Worm (Caenorhabditis elegans): Measurements from ENCODE around the gene srab-8.

Gene srab-8

DNA sequence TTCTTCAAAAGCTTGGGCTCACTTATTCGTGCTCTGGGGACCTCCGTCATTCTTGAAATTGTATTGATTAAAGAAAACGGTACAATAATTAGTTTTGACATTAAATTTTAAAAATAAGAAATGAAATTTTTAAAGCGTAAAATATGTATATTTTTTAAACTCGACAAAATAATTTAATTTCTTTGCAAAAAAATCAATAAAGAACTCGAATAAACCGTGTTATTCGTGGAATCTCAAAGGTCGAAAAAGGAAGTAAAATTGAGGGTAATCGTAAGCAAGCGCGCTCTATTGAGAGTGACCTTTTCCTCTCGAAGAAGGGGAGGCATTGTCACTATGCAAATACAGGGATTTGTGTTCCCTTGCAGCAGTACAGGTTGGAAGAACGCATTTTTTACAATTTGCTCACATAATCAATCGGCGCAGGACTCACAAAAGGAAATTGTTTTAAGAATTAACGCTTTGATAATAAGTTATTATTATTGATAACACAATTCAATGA, 18.7 kb downstream of the srab-8 start, which contains the start of gene Y73C8B.2 (continued):
- peak in 1 of 2 experiments; percentile 62 for TF ChIP-seq lsy-2 (tag; optimal IDR thresholded peaks at IDR 0.05)

DNA sequence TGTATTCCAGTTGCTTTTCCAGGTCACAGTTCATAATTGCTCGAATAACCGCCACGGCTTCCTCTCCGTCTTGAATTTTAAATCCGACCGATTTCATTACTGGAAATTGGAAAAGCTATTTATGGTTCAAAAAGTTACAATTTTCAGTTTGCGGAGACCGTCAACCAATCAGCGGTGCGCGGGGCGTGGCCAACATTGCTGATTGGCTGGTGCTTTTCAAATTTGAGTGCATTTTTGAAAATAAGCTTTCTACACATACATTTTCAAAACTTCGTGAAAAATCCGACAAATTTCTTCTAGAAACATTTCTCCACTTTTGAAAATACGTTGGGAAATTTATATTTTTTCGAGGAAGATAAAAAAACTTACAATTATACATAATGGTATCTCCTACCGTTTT, 19.6 kb downstream of the srab-8 start:
- TF ChIP-seq crh-2 (tag; optimal IDR thresholded peaks at IDR 0.05) (no peak), gmeb-1 (tag; optimal IDR thresholded peaks at IDR 0.05) (no peak), C34F6.9 (tag; optimal IDR thresholded peaks at IDR 0.05) (no peak), elt-3 (tag; optimal IDR thresholded peaks at IDR 0.05) (no peak), nhr-6 (tag; optimal IDR thresholded peaks at IDR 0.05) (no peak), alr-1 (tag; optimal IDR thresholded peaks at IDR 0.05) (no peak), sem-4 (tag; optimal IDR thresholded peaks at IDR 0.05) (no peak), aly-2 (tag; optimal IDR thresholded peaks at IDR 0.05) (no peak), snpc-4 (tag; optimal IDR thresholded peaks at IDR 0.05) (no peak)

DNA sequence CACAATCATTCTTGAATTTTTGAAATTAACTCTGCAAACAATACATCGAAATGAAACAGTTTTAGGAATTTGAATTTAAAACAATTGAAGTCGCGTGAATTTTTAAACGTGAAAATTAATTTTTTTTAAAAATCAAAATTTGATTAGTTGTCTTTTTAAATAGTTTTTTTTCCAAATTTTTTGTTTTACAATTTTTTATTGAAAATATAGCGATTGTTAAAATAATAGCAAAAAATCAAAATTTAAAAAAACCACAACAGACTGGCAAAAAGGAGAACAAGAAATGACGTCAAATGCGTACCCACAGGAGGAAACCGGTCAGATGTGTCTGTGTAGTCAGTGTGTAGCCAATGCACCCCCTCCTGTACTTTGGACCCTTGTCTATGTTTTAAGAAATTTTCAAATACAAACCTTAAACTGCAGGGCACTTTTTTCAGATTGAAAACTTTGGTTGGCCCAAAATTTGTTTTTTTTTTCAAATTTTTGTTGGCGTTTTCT, 20.6 kb downstream of the srab-8 start, which contains the start of the genes Y73C8B.1 and Y73C8B.5:
Gene Y73C8B.1, minus strand, starts transcription at position 51 of the 498 bp plus-strand sequence.
Gene Y73C8B.5, plus strand, starts transcription at position 437 of the 498 bp plus-strand sequence.
- TF ChIP-seq lsy-2 (tag; optimal IDR thresholded peaks at IDR 0.05) = peak in 1 of 2 experiments; percentile 14
- TF ChIP-seq nhr-25 (tag; optimal IDR thresholded peaks at IDR 0.05) = peak; percentile 51
- TF ChIP-seq unc-39 (tag; optimal IDR thresholded peaks at IDR 0.05) = no peak
- no peak for TF ChIP-seq ztf-4 (tag; optimal IDR thresholded peaks at IDR 0.05)
- TF ChIP-seq nhr-129 (tag; optimal IDR thresholded peaks at IDR 0.05) = peak; percentile 9
- TF ChIP-seq nhr-11 (tag; optimal IDR thresholded peaks at IDR 0.05) = peak; percentile 47
- peak; percentile 8 for TF ChIP-seq F13H6.1 (tag; optimal IDR thresholded peaks at IDR 0.05)
- peak; percentile 34 for TF ChIP-seq sma-9 (GFP tag; optimal IDR thresholded peaks at IDR 0.05)
- no peak for TF ChIP-seq sma-9 (tag; optimal IDR thresholded peaks at IDR 0.05)

DNA sequence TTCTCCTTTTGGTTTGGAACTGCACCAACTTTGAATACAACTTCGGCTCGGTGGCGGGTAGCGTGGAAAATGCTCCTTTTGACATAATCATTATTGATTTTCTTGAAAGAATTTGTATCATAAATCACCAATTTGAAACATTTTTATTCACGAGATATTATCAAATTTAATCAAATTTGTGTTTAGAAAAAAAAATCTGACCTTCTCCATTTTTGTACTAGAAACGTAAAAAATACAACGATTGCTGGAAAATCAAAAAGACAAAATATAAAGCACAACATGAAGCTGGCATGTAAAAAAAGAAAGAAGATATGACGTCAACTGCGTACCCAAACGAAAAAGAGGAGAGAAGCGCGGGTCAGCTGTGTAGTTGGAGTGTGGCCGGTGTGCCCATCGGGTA, 24.1 kb downstream of the srab-8 start, which contains the start of gene K08D9.4:
Gene K08D9.4, minus strand, starts transcription at position 101 of the 400 bp plus-strand sequence.
- TF ChIP-seq lin-39 (tag; optimal IDR thresholded peaks at IDR 0.05) = no peak

DNA sequence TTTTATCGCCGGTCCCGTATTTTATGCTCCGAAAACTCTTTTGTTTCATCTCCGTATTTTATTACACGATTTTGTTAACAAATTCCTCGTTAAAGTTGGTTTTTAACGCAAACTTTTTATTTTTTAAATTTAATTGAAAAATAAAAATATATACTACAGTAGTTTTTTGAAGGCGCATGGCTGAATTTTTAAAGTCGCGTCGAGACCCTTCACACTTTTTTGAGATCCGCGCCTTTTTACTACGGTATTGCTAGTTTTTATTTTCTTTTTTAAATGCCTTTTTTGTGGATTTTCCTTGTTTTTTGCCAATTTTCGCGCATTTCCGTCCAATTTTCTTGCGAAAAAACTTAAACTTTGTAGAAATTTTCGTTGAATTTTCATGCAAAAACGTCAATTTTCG, 28.2 kb downstream of the srab-8 start:
- TF ChIP-seq unc-62 (GFP tag; optimal IDR thresholded peaks at IDR 0.05) (no peak), dmd-4 (tag; optimal IDR thresholded peaks at IDR 0.05) (no peak)

DNA sequence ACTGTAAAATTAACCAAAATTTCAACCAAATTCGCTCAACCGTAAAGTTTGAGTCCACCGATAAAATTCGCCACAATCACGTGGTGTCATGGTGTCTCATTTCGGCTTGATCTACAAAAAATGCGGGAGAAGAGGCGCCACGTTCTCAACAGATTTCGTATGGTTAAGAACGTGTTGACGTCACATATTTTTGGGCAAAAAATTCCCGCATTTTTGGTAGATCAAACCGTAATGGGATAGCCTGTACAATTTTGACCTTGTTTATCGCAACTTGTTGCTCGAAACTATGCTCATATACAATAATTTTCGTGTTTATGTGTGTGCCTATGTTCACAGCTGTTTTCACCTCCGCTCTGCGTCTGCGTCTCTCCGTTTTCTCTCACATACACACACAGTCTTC, 32.7 kb downstream of the srab-8 start:
- TF ChIP-seq unc-55 (GFP tag; optimal IDR thresholded peaks at IDR 0.05) (peak; percentile 8), ceh-82 (tag; optimal IDR thresholded peaks at IDR 0.05) (no peak)

DNA sequence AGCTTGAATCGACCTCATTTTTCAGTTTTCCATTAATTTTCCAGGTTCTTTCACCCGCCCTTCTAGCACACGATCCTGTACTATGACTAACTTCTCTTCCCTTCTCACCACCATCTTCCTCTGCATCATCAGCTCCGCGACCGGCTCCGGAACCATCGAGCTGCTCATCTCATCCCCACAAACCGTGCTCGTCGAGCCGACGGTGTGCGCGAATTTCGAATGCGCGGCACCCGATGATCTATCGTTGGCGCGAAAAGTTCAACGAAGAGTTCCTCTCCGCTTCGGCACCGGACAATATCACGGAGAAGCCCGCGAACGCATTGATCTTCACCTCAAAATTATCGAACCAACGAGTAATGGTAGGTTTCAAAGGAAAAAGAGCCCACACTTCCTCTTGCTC, 33.9 kb downstream of the srab-8 start, which contains the start of gene apx-1:
Gene apx-1, plus strand, starts transcription at position 50 of the 400 bp plus-strand sequence.
- TF ChIP-seq sem-4 (tag; optimal IDR thresholded peaks at IDR 0.05) (no peak), mbf-1 (tag; optimal IDR thresholded peaks at IDR 0.05) (no peak), nhr-129 (tag; optimal IDR thresholded peaks at IDR 0.05) (no peak), alr-1 (tag; optimal IDR thresholded peaks at IDR 0.05) (no peak), nhr-21 (tag; optimal IDR thresholded peaks at IDR 0.05) (no peak), lin-13 (GFP tag; optimal IDR thresholded peaks at IDR 0.05) (no peak), nhr-237 (tag; optimal IDR thresholded peaks at IDR 0.05) (no peak), nhr-12 (tag; optimal IDR thresholded peaks at IDR 0.05) (no peak), ztf-1 (GFP tag; conservative IDR thresholded peaks at IDR 0.05) (no peak), lin-39 (tag; optimal IDR thresholded peaks at IDR 0.05) (no peak), ztf-11 (tag; optimal IDR thresholded peaks at IDR 0.05) (no peak), egl-27 (tag; optimal IDR thresholded peaks at IDR 0.05) (no peak), F13H6.1 (tag; optimal IDR thresholded peaks at IDR 0.05) (no peak), ztf-4 (tag; optimal IDR thresholded peaks at IDR 0.05) (no peak), Y55F3AM.14 (GFP tag; optimal IDR thresholded peaks at IDR 0.05) (no peak), sma-9 (GFP tag; optimal IDR thresholded peaks at IDR 0.05) (no peak), sma-9 (tag; optimal IDR thresholded peaks at IDR 0.05) (no peak), elt-3 (tag; optimal IDR thresholded peaks at IDR 0.05) (no peak), mab-5 (tag; optimal IDR thresholded peaks at IDR 0.05) (no peak)

Data from whole organism, L2 larva.